Worm (Caenorhabditis elegans) whole organism, L2 larva: ENCODE results near the gene gcy-9.

ENCODE experiments used
- mab-5 ChIP-seq: fragments of 150-350 bp; optimal IDR thresholded peaks from 2 replicates; lab custom pipeline; 2014; ENCODE audit warnings: missing biosample characterization, missing genetic modification characterization
- nhr-77 ChIP-seq: fragments of 150-350 bp; optimal IDR thresholded peaks from 2 replicates; lab custom pipeline; 2014; ENCODE audit warnings: missing biosample characterization, missing genetic modification characterization
- sma-9 ChIP-seq, 2 experiments: fragments of 150-350 bp in 1 of 2; sonication (generic microtip) in 1 of 2; optimal IDR thresholded peaks; 2 replicates each; lab custom pipeline; 2014 to 2016; ENCODE audit warnings: missing genetic modification characterization in 2 of 2, mild to moderate bottlenecking in 1 of 2, missing biosample characterization in 1 of 2, missing compliant biosample characterization in 1 of 2, missing genetic modification reagents in 1 of 2, moderate library complexity in 1 of 2

DNA sequence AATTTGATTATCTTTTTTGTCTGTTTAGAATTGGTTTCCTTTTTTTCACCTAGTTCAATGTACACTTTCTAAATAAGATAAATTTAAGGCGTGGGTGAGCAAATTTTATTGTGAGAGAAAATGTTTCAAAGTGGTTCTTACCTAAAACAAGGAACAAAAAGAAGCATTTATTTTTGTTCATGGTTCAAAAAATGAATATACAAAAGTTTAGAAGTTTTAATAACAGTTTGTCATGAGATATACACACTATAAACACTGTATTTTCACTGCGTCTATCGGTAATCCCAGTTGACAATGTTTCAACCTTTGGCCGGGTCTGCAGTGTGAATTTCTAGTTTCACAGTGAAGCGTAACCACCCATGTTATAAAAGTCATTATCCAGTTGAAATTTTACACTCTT is 22.3 kb downstream of the gcy-9 start, which contains the start of gene F08G12.11:
- TF ChIP-seq nhr-77 (tag; lab: Kevin White, UChicago) (no peak), mab-5 (tag; lab: Kevin White, UChicago) (no peak), sma-9 (GFP tag; optimal IDR thresholded peaks at IDR 0.05; lab: Kevin White, UChicago) (no peak), sma-9 (tag; optimal IDR thresholded peaks at IDR 0.05; lab: Kevin White, UChicago) (no peak)
